Worm (Caenorhabditis elegans): ENCODE data around the gene vars-1.

Gene vars-1

ce11 chrV:7995165-7995564, 36.0 kb upstream of the vars-1 start:
- TF ChIP-seq unc-39 (tag; optimal IDR thresholded peaks at IDR 0.05) (no peak), ZK546.5 (tag; optimal IDR thresholded peaks at IDR 0.05) (no peak), sem-4 (tag; optimal IDR thresholded peaks at IDR 0.05) (no peak), skn-1 (tag; optimal IDR thresholded peaks at IDR 0.05) (no peak)

DNA sequence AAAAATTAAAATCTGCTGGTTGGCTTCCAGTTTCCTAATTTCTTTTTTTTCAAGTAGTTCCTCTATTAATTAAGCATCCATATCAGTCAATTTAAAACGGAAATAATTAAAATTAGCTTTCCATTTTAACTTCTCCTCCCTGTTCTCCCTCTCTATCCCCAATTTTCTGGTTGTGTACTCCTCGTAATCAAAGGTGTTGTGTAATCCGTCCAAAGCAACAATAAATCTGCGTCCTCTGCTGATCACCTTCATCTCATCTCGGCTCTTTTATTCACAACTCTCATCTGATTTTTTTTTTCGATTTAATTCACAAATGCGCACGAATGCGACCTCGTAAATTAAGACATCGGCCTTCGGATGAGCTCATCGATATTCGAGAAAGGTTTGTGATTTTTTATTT, 35.3 kb upstream of the vars-1 start, which contains the start of gene Y97E10AR.2:
Y97E10AR.2 (plus strand) TSS at position 301 of the 400 bp plus-strand sequence.
- TF ChIP-seq Y55F3AM.14 (GFP tag; optimal IDR thresholded peaks at IDR 0.05) (no peak), dmd-4 (tag; optimal IDR thresholded peaks at IDR 0.05) (no peak), ztf-11 (tag; optimal IDR thresholded peaks at IDR 0.05) (no peak), nhr-11 (tag; optimal IDR thresholded peaks at IDR 0.05) (no peak), nhr-12 (tag; optimal IDR thresholded peaks at IDR 0.05) (no peak), nhr-25 (tag; optimal IDR thresholded peaks at IDR 0.05) (no peak), nhr-21 (tag; optimal IDR thresholded peaks at IDR 0.05) (no peak), elt-3 (tag; optimal IDR thresholded peaks at IDR 0.05) (no peak), unc-62 (GFP tag; optimal IDR thresholded peaks at IDR 0.05) (no peak)

DNA sequence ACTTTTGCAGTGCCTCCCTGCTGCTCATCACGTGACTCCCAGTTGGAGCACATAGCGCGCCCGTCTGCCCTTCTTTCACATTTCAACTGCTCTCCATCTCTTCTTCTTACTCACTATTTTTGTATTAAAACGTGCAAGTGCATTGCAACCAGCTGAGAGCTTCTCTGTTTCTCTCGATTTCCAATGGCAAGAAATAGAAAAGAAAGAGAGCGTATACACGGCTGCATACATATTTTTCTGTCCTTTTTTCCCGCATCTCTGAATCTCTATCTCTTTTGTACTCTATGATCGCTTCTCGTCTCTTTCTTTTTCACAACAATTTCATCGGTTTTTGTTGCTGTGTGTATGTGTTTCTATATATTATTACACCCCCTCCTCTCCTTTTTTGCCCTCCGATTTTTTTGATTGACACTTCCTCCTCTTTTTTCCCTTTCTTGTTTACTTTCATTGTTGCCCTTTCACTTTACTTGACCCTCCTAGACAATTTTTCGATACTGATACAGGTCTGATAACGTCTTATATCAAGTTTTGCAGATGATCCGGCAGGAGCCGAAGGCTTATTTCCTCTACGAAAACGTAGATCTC, 30.2 kb upstream of the vars-1 start, which contains the start of gene Y97E10AR.1:
Y97E10AR.1 (plus strand) TSS at position 535 of the 585 bp plus-strand sequence.
- TF ChIP-seq lsy-2 (tag; optimal IDR thresholded peaks at IDR 0.05) (peak; percentile 33 to 84), crh-2 (tag; optimal IDR thresholded peaks at IDR 0.05) (peak; percentile 83), sma-3 (GFP tag; optimal IDR thresholded peaks at IDR 0.05) (peak; percentile 29), ceh-82 (tag; optimal IDR thresholded peaks at IDR 0.05) (no peak), sem-4 (tag; optimal IDR thresholded peaks at IDR 0.05) (peak; percentile 31), peb-1 (tag; optimal IDR thresholded peaks at IDR 0.05) (no peak), zag-1 (tag; optimal IDR thresholded peaks at IDR 0.05) (peak; percentile 79), ama-1 (optimal IDR thresholded peaks at IDR 0.05) (no peak), ztf-11 (tag; optimal IDR thresholded peaks at IDR 0.05) (no peak), elt-3 (tag; optimal IDR thresholded peaks at IDR 0.05) (no peak), sma-9 (GFP tag; optimal IDR thresholded peaks at IDR 0.05) (peak; percentile 93), sma-9 (tag; optimal IDR thresholded peaks at IDR 0.05) (no peak), blmp-1 (tag; optimal IDR thresholded peaks at IDR 0.05; ENCODE audit: insufficient read depth) (peak; percentile 92), gmeb-1 (tag; optimal IDR thresholded peaks at IDR 0.05) (no peak), fos-1 (tag; optimal IDR thresholded peaks at IDR 0.05) (peak; percentile 94), ceh-16 (tag; optimal IDR thresholded peaks at IDR 0.05) (no peak), mdl-1 (tag; optimal IDR thresholded peaks at IDR 0.05) (peak in 1 of 2 experiments; percentile 86), dmd-4 (tag; optimal IDR thresholded peaks at IDR 0.05) (no peak), mbf-1 (tag; optimal IDR thresholded peaks at IDR 0.05) (no peak), ztf-1 (GFP tag; conservative IDR thresholded peaks at IDR 0.05) (no peak), F13H6.1 (tag; optimal IDR thresholded peaks at IDR 0.05) (peak; percentile 93), nhr-129 (tag; optimal IDR thresholded peaks at IDR 0.05) (peak; percentile 89), mab-5 (tag; optimal IDR thresholded peaks at IDR 0.05) (peak; percentile 73), ZK546.5 (tag; optimal IDR thresholded peaks at IDR 0.05) (no peak), elt-1 (tag; optimal IDR thresholded peaks at IDR 0.05) (no peak), lin-11 (tag; optimal IDR thresholded peaks at IDR 0.05) (peak; percentile 4), unc-39 (tag; optimal IDR thresholded peaks at IDR 0.05) (no peak), C34F6.9 (tag; optimal IDR thresholded peaks at IDR 0.05) (peak; percentile 98), unc-62 (GFP tag; optimal IDR thresholded peaks at IDR 0.05) (no peak), nhr-77 (tag; optimal IDR thresholded peaks at IDR 0.05) (no peak), nhr-6 (tag; optimal IDR thresholded peaks at IDR 0.05) (peak; percentile 65), R02D3.7 (tag; optimal IDR thresholded peaks at IDR 0.05) (no peak), lin-39 (tag; optimal IDR thresholded peaks at IDR 0.05) (no peak), ztf-4 (tag; optimal IDR thresholded peaks at IDR 0.05) (peak; percentile 60), snpc-4 (tag; optimal IDR thresholded peaks at IDR 0.05) (peak; percentile 71), skn-1 (tag; optimal IDR thresholded peaks at IDR 0.05) (peak; percentile 15), unc-55 (GFP tag; optimal IDR thresholded peaks at IDR 0.05) (peak; percentile 96), nhr-12 (tag; optimal IDR thresholded peaks at IDR 0.05) (no peak), nhr-25 (tag; optimal IDR thresholded peaks at IDR 0.05) (no peak), egl-27 (tag; optimal IDR thresholded peaks at IDR 0.05) (peak; percentile 73), Y55F3AM.14 (GFP tag; optimal IDR thresholded peaks at IDR 0.05) (peak; percentile 94), lin-13 (GFP tag; optimal IDR thresholded peaks at IDR 0.05) (peak; percentile 46), nhr-11 (tag; optimal IDR thresholded peaks at IDR 0.05) (no peak), alr-1 (tag; optimal IDR thresholded peaks at IDR 0.05) (no peak)

Measured in whole organism, L2 larva.